Worm (Caenorhabditis elegans): ENCODE data around the gene col-127.

Gene col-127

DNA sequence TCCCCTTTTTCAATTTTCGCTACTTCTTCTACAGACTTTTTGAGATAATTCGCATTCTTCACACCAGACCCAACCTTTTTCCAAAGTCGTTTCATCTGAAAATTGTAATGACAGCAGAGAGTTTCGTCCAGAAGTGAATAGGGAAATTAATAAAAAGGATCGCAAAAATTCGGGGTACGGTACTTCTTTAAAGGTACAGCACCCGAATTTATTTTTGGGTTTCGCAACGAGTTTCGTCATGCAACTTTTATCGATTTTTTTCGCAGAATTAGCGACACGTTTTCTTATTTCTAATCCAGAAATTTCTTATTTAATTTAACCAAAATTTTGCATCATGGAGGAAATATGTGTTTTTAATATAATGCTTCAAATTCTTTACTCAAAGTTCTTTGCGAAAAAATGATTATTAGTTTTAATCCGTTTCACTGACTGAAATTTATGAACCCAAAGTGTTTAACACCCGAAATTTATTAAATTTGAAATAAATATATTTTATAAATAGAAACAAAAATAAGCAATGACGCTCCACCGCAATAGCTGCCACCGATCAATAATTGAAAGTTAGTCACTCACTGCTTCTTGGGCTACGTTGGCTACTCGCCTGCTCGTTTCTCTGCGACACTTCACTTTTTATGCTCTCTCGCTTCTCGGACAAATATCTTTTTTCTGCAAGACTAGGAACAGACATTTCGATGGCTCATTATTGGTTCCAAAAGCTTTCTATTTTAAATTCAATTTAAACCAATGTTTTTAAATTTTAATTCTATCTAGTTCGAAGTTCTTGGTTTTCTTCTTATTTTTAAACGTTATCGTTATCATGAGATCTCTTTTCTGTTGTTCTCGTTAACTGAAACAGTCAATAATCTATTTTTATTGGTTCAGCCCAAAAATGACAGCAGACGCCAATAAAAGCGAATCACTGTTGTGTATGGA lies 32.4 kb upstream of the col-127 start, which contains the start of the genes B0035.15 and dnj-1:
Gene B0035.15, minus strand, starts transcription at position 99 of the 933 bp plus-strand sequence.
Gene dnj-1, plus strand, starts transcription at position 883 of the 933 bp plus-strand sequence.
- TF ChIP-seq hlh-30 (tag; optimal IDR thresholded peaks at IDR 0.05; ENCODE audit: insufficient read depth) (peak; percentile 35), hlh-11 (tag; optimal IDR thresholded peaks at IDR 0.05) (peak; percentile 23), daf-12 (tag; optimal IDR thresholded peaks at IDR 0.05) (no peak), lin-38 (GFP tag; IDR thresholded peaks at IDR 0.05) (peak; percentile 69), hmg-1.1 (GFP tag; IDR thresholded peaks at IDR 0.05) (0 out of 2 replicates have a peak, but pooled peaks have one; percentile 44), mep-1 (tag; optimal IDR thresholded peaks at IDR 0.05) (peak; percentile 56), nhr-28 (tag; optimal IDR thresholded peaks at IDR 0.05) (peak; percentile 62), ceh-44 (GFP tag; IDR thresholded peaks at IDR 0.05) (no peak), nhr-77 (tag; optimal IDR thresholded peaks at IDR 0.05) (peak; percentile 1), ceh-20 (GFP tag; IDR thresholded peaks at IDR 0.05) (no peak), mes-2 (tag; optimal IDR thresholded peaks at IDR 0.05; ENCODE audit: poor library complexity, severe bottlenecking) (peak; percentile 66), dve-1 (tag; optimal IDR thresholded peaks at IDR 0.05; ENCODE audit: insufficient read depth) (peak; percentile 46), unc-130 (GFP tag; optimal IDR thresholded peaks at IDR 0.05) (no peak), dpl-1 (GFP tag; optimal IDR thresholded peaks at IDR 0.05) (peak; percentile 50), lsy-2 (tag; optimal IDR thresholded peaks at IDR 0.05) (peak in 1 of 2 experiments; percentile 53)

DNA sequence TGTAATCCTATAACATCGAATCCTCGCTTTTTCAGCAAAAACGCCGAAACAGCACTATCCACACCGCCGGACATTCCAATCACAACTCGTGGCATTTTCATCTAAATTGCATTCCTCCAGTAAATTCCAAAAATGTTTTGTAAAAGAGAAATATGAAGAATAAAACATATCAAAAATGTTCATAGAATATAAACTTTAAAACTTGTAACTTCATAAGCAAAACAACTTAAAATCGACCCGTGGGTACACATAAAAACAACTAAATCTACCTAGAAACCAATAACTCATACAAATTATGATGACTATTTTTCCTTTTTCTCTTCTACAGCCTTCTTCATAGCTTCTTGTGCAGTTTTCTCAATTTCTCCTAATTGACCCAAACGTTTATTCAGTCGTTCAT lies 30.8 kb upstream of the col-127 start, which contains the start of gene mttu-1:
Gene mttu-1, minus strand, starts transcription at position 101 of the 400 bp plus-strand sequence.
- TF ChIP-seq attf-4 (tag; optimal IDR thresholded peaks at IDR 0.05) (no peak), nhr-6 (tag; optimal IDR thresholded peaks at IDR 0.05) (no peak), skn-1 (tag; optimal IDR thresholded peaks at IDR 0.05) (no peak), nhr-77 (tag; optimal IDR thresholded peaks at IDR 0.05) (no peak), ama-1 (optimal IDR thresholded peaks at IDR 0.05) (no peak), jun-1 (tag; optimal IDR thresholded peaks at IDR 0.05) (no peak), spr-3 (GFP tag; optimal IDR thresholded peaks at IDR 0.05) (no peak), tra-1 (GFP tag; IDR thresholded peaks at IDR 0.05) (no peak), aly-2 (tag; optimal IDR thresholded peaks at IDR 0.05) (no peak)

DNA sequence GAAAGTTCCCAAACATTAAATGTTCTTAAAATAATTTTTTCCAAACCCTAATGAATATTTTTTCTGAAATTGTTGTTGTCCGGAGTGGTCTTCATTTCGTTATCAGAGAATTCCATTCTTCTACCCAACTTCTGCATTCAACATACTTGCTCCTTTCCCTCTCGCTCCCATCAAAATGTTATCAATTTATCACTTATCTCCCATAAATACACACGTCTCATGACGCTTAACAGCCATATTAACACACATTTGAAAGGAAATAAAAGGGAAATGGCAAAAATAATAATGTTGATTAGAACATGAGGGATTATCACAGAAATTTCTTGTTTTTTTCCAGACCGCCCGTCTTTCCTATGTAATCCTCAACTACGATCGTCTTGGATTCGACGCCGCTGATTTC lies 23.0 kb upstream of the col-127 start:
- TF ChIP-seq tag-97 (GFP tag; IDR thresholded peaks at IDR 0.05): no peak
- no peak for TF ChIP-seq ces-1 (GFP tag; optimal IDR thresholded peaks at IDR 0.05)
- TF ChIP-seq mdt-29 (GFP tag; IDR thresholded peaks at IDR 0.05): no peak
- no peak for TF ChIP-seq hmg-1.1 (GFP tag; IDR thresholded peaks at IDR 0.05)
- TF ChIP-seq lin-13 (GFP tag; optimal IDR thresholded peaks at IDR 0.05): no peak
- no peak for TF ChIP-seq snpc-1.2 (GFP tag; IDR thresholded peaks at IDR 0.05)
- TF ChIP-seq dmd-8 (GFP tag; IDR thresholded peaks at IDR 0.05): no peak
- TF ChIP-seq F26F4.8 (GFP tag; conservative IDR thresholded peaks at IDR 0.05): no peak
- no peak for TF ChIP-seq daf-12 (tag; optimal IDR thresholded peaks at IDR 0.05)
- TF ChIP-seq ZK546.5 (tag; optimal IDR thresholded peaks at IDR 0.05): no peak
- TF ChIP-seq set-16 (GFP tag; IDR thresholded peaks at IDR 0.05): no peak
- TF ChIP-seq dpl-1 (GFP tag; optimal IDR thresholded peaks at IDR 0.05): no peak
- no peak for TF ChIP-seq Y48G9A.11 (GFP tag; IDR thresholded peaks at IDR 0.05)
- TF ChIP-seq nhr-76 (tag; optimal IDR thresholded peaks at IDR 0.05): no peak
- no peak for TF ChIP-seq fos-1 (tag; optimal IDR thresholded peaks at IDR 0.05)
- peak; percentile 88 for TF ChIP-seq nhr-28 (tag; optimal IDR thresholded peaks at IDR 0.05)
- TF ChIP-seq lsy-2 (tag; optimal IDR thresholded peaks at IDR 0.05): no peak
- TF ChIP-seq nhr-41 (GFP tag; IDR thresholded peaks at IDR 0.05): no peak
- TF ChIP-seq mxl-2 (GFP tag; conservative IDR thresholded peaks at IDR 0.05): no peak
- peak; percentile 99 for TF ChIP-seq pqm-1 (tag; optimal IDR thresholded peaks at IDR 0.05)
- TF ChIP-seq saeg-2 (GFP tag; IDR thresholded peaks at IDR 0.05): no peak
- TF ChIP-seq dmd-6 (GFP tag; IDR thresholded peaks at IDR 0.05): peak; percentile 80
- TF ChIP-seq zip-11 (GFP tag; IDR thresholded peaks at IDR 0.05): no peak
- peak; percentile 57; the same call in 1 of the 2 replicates for TF ChIP-seq lin-1 (GFP tag; IDR thresholded peaks at IDR 0.05)
- TF ChIP-seq daf-16 (GFP tag; optimal IDR thresholded peaks at IDR 0.05): no peak
- TF ChIP-seq daf-16 (tag; optimal IDR thresholded peaks at IDR 0.05): peak; percentile 96
- TF ChIP-seq nhr-77 (tag; optimal IDR thresholded peaks at IDR 0.05): peak; percentile 84
- peak; percentile 36 for TF ChIP-seq mxl-3 (GFP tag; optimal IDR thresholded peaks at IDR 0.05)
- TF ChIP-seq nhr-48 (tag; optimal IDR thresholded peaks at IDR 0.05): no peak
